Fruit fly (Drosophila melanogaster) whole organism, wandering third instar larva: ENCODE data around the gene CG11456.

Experiments
- CG9705 ChIP-seq: fragments of 200-800 bp; sonication (Bioruptor generic); optimal IDR thresholded peaks from 2 replicates; lab custom pipeline; 2018; ENCODE audit warnings: missing biosample characterization, mild to moderate bottlenecking, missing genetic modification characterization
- GATAd ChIP-seq: sonication (Bioruptor generic); optimal IDR thresholded peaks from 2 replicates; lab custom pipeline; 2016; ENCODE audit warnings: missing biosample characterization, missing genetic modification characterization
- Myc ChIP-seq: fragments of >200 bp; optimal IDR thresholded peaks from 2 replicates; lab custom pipeline; 2017
- N ChIP-seq: fragments of >200 bp; optimal IDR thresholded peaks from 2 replicates; lab custom pipeline; 2018; ENCODE audit warnings: missing biosample characterization, missing external identifiers, missing genetic modification characterization
- Rel ChIP-seq, 2 experiments: fragments of 200-800 bp; sonication (Bioruptor generic) in 1 of 2; optimal IDR thresholded peaks; 2 replicates in 1 of 2; 3 replicates in 1 of 2; lab custom pipeline; 2016 to 2019; ENCODE audit warnings: mild to moderate bottlenecking in 2 of 2, missing biosample characterization in 2 of 2, missing genetic modification characterization in 2 of 2, moderate library complexity in 1 of 2
- Sp1 ChIP-seq: fragments of 200-800 bp; sonication (Bioruptor generic); optimal IDR thresholded peaks from 3 replicates; lab custom pipeline; 2019; ENCODE audit warnings: missing biosample characterization, mild to moderate bottlenecking, missing genetic modification characterization, moderate library complexity
- Vsx2 ChIP-seq: fragments of 200-300, 225-300 bp; sonication (Bioruptor generic); optimal IDR thresholded peaks from 2 replicates; lab custom pipeline; 2018; ENCODE audit warnings: missing biosample characterization, missing genetic modification characterization; ENCODE audit not compliant: partially characterized antibody
- psq ChIP-seq: fragments of 200-800 bp; sonication (Bioruptor generic); optimal IDR thresholded peaks from 3 replicates; lab custom pipeline; 2017; ENCODE audit warnings: missing biosample characterization, mild to moderate bottlenecking, missing genetic modification characterization, moderate library complexity

- TF ChIP-seq GATAd (GFP tag; lab: Kevin White, UChicago) (no peak), N (no peak), Sp1 (GFP tag; lab: Kevin White, UChicago) (no peak), psq (GFP tag; lab: Kevin White, UChicago) (no peak), Vsx2 (GFP tag; lab: Kevin White, UChicago) (no peak), Myc (no peak), CG9705 (GFP tag; lab: Kevin White, UChicago) (no peak), Rel (GFP tag; optimal IDR thresholded peaks at IDR 0.05; lab: Kevin White, UChicago) (no peak), Rel (tag; optimal IDR thresholded peaks at IDR 0.05; lab: Kevin White, UChicago) (no peak)
Measured at dm6 chr3L:20797379-20797778, 44.4 kb upstream of the CG11456 start.
